Fruit fly (Drosophila melanogaster) whole organism, embryonic: Measurements from ENCODE around the gene CG3546.

Experiments
- CG11456 ChIP-seq: fragments of 200-800 bp; sonication (Bioruptor generic); IDR thresholded peaks from 3 replicates; pipeline ENCODE4 v1.3.6; 2022; ENCODE audit warnings: missing biosample characterization, missing genetic modification characterization
- lilli ChIP-seq: fragments of 200-800 bp; sonication (Bioruptor generic); optimal IDR thresholded peaks from 3 replicates; lab custom pipeline; 2016; ENCODE audit warnings: missing biosample characterization, missing genetic modification characterization

DNA sequence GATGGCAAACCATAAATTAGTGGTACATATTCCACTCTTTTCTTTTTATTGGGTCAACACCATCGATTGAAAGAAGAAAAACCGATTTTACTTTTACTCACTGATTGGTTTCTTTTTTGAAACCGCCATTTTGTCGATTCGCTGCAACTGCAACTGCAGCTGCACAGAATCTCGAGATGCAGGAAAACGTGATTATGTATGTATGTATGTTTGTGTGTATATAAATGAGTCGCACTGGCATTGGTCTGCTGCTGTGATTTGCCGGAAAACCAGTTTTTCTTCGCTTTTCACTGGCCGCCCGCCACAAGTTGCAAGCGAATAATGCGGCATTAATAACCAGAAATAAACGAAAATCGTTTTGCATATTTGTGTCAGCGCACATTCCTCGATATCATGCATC, 3.2 kb upstream of the CG3546 start:
- TF ChIP-seq CG11456 (GFP tag; lab: Robert Waterston, UW) (no peak), lilli (GFP tag; lab: Kevin White, UChicago) (no peak)
